Fruit fly (Drosophila melanogaster): ENCODE results near the gene Wdr82.

Wdr82 gene

dm6 chr2L:8346260-8346659 lies 28.0 kb upstream of the Wdr82 start, which contains the start of gene CG7778 (continued):
- TF ChIP-seq CG13624 (GFP tag; optimal IDR thresholded peaks at IDR 0.05) = no peak
- no peak for TF ChIP-seq Hand (GFP tag; optimal IDR thresholded peaks at IDR 0.05)
- no peak for TF ChIP-seq run (tag; optimal IDR thresholded peaks at IDR 0.05)
- TF ChIP-seq ash1 (GFP tag; optimal IDR thresholded peaks at IDR 0.05) = no peak
- no peak for TF ChIP-seq CG17568 (GFP tag; optimal IDR thresholded peaks at IDR 0.05)
- TF ChIP-seq row (GFP tag; IDR thresholded peaks at IDR 0.05) = no peak
- TF ChIP-seq Adf1 (GFP tag; IDR thresholded peaks at IDR 0.05) = peak; percentile 82
- TF ChIP-seq vvl (GFP tag; IDR thresholded peaks at IDR 0.05) = 0 out of 2 replicates have a peak, but pooled peaks have one; percentile 26
- TF ChIP-seq CG15073 (GFP tag; optimal IDR thresholded peaks at IDR 0.05) = no peak
- peak; percentile 44 for TF ChIP-seq CG7745 (tag; optimal IDR thresholded peaks at IDR 0.05)
- peak; percentile 94 for TF ChIP-seq CG3163 (GFP tag; optimal IDR thresholded peaks at IDR 0.05)
- TF ChIP-seq CG6813 (GFP tag; optimal IDR thresholded peaks at IDR 0.05) = no peak
- no peak for TF ChIP-seq gem (tag; optimal IDR thresholded peaks at IDR 0.05)
- TF ChIP-seq CG6254 (GFP tag; optimal IDR thresholded peaks at IDR 0.05) = no peak
- peak; percentile 65 for TF ChIP-seq CG1832 (GFP tag; optimal IDR thresholded peaks at IDR 0.05)
- no peak for TF ChIP-seq CG15514 (GFP tag; optimal IDR thresholded peaks at IDR 0.05)
- TF ChIP-seq eve (GFP tag; optimal IDR thresholded peaks at IDR 0.05) = no peak
- TF ChIP-seq en (GFP tag; optimal IDR thresholded peaks at IDR 0.05) = no peak
- TF ChIP-seq CG11696 (GFP tag; IDR thresholded peaks at IDR 0.05) = no peak
- TF ChIP-seq wek (GFP tag; optimal IDR thresholded peaks at IDR 0.05) = no peak
- TF ChIP-seq CG8388 (GFP tag; optimal IDR thresholded peaks at IDR 0.05) = no peak
- TF ChIP-seq fru (optimal IDR thresholded peaks at IDR 0.05) = no peak
- no peak for TF ChIP-seq CG10462 (GFP tag; optimal IDR thresholded peaks at IDR 0.05)
- no peak for TF ChIP-seq Atf-2 (GFP tag; optimal IDR thresholded peaks at IDR 0.05)
- TF ChIP-seq lab (GFP tag; optimal IDR thresholded peaks at IDR 0.05) = no peak

- TF ChIP-seq Med (GFP tag) (peak; percentile 86), CG15011 (GFP tag; optimal IDR thresholded peaks at IDR 0.05) (peak; percentile 47), Nf-YB (GFP tag; optimal IDR thresholded peaks at IDR 0.05) (peak; percentile 3), pan (optimal IDR thresholded peaks at IDR 0.05) (no peak), pan (GFP tag; optimal IDR thresholded peaks at IDR 0.05 in 1 of 2, IDR thresholded peaks at IDR 0.05 in 1 of 2) (peak in 1 of 2 experiments; percentile 35), CG8924 (tag; optimal IDR thresholded peaks at IDR 0.05) (peak; percentile 26), Meics (GFP tag; optimal IDR thresholded peaks at IDR 0.05) (peak; percentile 58), schlank (tag; optimal IDR thresholded peaks at IDR 0.05) (peak; percentile 36), Side (GFP tag; optimal IDR thresholded peaks at IDR 0.05) (peak; percentile 16), CG13296 (GFP tag; optimal IDR thresholded peaks at IDR 0.05) (peak; percentile 74), CG5180 (GFP tag; optimal IDR thresholded peaks at IDR 0.05) (peak; percentile 35), fd3F (GFP tag; optimal IDR thresholded peaks at IDR 0.05) (peak; percentile 28), dpn (GFP tag; optimal IDR thresholded peaks at IDR 0.05) (peak in 1 of 2 experiments; percentile 21), CG12659 (GFP tag; optimal IDR thresholded peaks at IDR 0.05) (peak; percentile 24), zen (tag; optimal IDR thresholded peaks at IDR 0.05) (no peak), sug (tag; optimal IDR thresholded peaks at IDR 0.05) (peak; percentile 46), CG6813 (GFP tag; optimal IDR thresholded peaks at IDR 0.05) (peak; percentile 36), CG18599 (GFP tag; optimal IDR thresholded peaks at IDR 0.05) (peak; percentile 62), caup (GFP tag; optimal IDR thresholded peaks at IDR 0.05; ENCODE audit: severe bottlenecking) (peak; percentile 54), Nf-YC (tag; optimal IDR thresholded peaks at IDR 0.05) (no peak), grau (tag; optimal IDR thresholded peaks at IDR 0.05) (peak; percentile 25), CG11398 (GFP tag; optimal IDR thresholded peaks at IDR 0.05) (no peak), chif (GFP tag; optimal IDR thresholded peaks at IDR 0.05) (peak in 1 of 2 experiments; percentile 11), CG4404 (GFP tag; IDR thresholded peaks at IDR 0.05) (no peak), YL-1 (GFP tag; optimal IDR thresholded peaks at IDR 0.05) (peak; percentile 17), Ada2b (GFP tag; IDR thresholded peaks at IDR 0.05) (peak; percentile 12; the same call in 1 of the 2 replicates)
These were observed 23.6 kb upstream of the Wdr82 start for dm6 chr2L:8350560-8351171.

Measured in whole organism, embryonic.